Fruit fly (Drosophila melanogaster): Measurements from ENCODE around the gene CG14204.
A peak's percentile ranks its signal among the peaks of the same experiment; 100 is the strongest.

The CG14204 gene

DNA sequence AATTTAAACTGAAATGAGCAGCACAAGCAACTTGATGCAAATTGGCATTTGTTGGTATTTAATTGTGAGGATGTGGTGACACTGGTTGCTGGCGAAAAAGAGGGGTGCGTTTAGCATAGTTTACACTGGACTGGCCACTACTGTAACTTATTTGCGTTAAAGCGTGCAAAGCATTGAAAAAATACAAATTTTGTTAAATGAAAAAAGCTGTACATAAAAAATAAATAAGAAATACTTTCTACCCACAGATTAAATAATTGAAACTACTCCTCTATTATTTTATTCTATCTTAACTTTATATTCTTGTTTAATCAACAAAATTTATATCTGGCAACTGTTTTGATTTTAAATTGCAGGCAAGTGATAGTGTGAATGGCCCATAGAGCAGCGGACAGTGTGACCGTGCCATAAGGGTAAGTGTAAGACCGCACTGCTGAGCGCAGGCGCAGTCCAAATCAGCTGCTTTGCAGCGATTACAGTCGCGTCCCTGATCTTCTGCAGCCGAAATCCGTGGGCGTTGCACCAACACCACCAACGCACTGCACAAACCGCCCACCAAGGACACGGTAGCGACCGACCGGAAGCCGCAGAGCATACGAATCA is 17.6 kb upstream of the CG14204 start, which contains the start of the genes Grip84 and car (continued):
- TF ChIP-seq Awh (GFP tag; IDR thresholded peaks at IDR 0.05) (no peak), CG2202 (tag; optimal IDR thresholded peaks at IDR 0.05) (peak; percentile 8), CG7357 (GFP tag; IDR thresholded peaks at IDR 0.05) (peak; percentile 97), CrebB (tag; optimal IDR thresholded peaks at IDR 0.05) (peak; percentile 11), Kr (GFP tag; optimal IDR thresholded peaks at IDR 0.05) (no peak), Drgx (GFP tag; IDR thresholded peaks at IDR 0.05) (no peak), CG42726 (GFP tag; IDR thresholded peaks at IDR 0.05; ENCODE audit: partially characterized antibody) (no peak), B-H1 (GFP tag; IDR thresholded peaks at IDR 0.05) (no peak), onecut (GFP tag; IDR thresholded peaks at IDR 0.05) (no peak), Abd-B (GFP tag; optimal IDR thresholded peaks at IDR 0.05) (peak; percentile 82), BEAF-32 (GFP tag; optimal IDR thresholded peaks at IDR 0.05) (peak; percentile 44), Camta (GFP tag; optimal IDR thresholded peaks at IDR 0.05) (peak; percentile 61), Deaf1 (tag; optimal IDR thresholded peaks at IDR 0.05) (no peak), CG1647 (GFP tag; optimal IDR thresholded peaks at IDR 0.05) (peak; percentile 21), Bdp1 (GFP tag; optimal IDR thresholded peaks at IDR 0.05) (no peak), CG18476 (GFP tag; optimal IDR thresholded peaks at IDR 0.05) (peak; percentile 55), CG17359 (tag; optimal IDR thresholded peaks at IDR 0.05) (no peak), Mes4 (GFP tag; optimal IDR thresholded peaks at IDR 0.05) (no peak), CG17186 (GFP tag; optimal IDR thresholded peaks at IDR 0.05) (peak; percentile 55), CG11085 (GFP tag; IDR thresholded peaks at IDR 0.05) (peak; percentile 49), trem (tag; optimal IDR thresholded peaks at IDR 0.05) (peak; percentile 60), Hmx (GFP tag; optimal IDR thresholded peaks at IDR 0.05) (peak; percentile 22), CG32532 (GFP tag; IDR thresholded peaks at IDR 0.05) (peak; percentile 93), CG17568 (GFP tag; optimal IDR thresholded peaks at IDR 0.05) (no peak), CG31365 (tag; optimal IDR thresholded peaks at IDR 0.05) (no peak), CG12155 (GFP tag; optimal IDR thresholded peaks at IDR 0.05) (peak; percentile 62), Sry-δ (GFP tag; optimal IDR thresholded peaks at IDR 0.05) (no peak), ham (GFP tag; IDR thresholded peaks at IDR 0.05) (no peak), Sry-β (GFP tag; optimal IDR thresholded peaks at IDR 0.05) (no peak), CG16815 (GFP tag; optimal IDR thresholded peaks at IDR 0.05) (peak; percentile 78), sens (GFP tag) (peak; percentile 91), E2f1 (GFP tag; IDR thresholded peaks at IDR 0.05) (peak; percentile 32; the same call in 1 of the 2 replicates), run (tag; optimal IDR thresholded peaks at IDR 0.05) (peak; percentile 15), CG2116 (GFP tag; optimal IDR thresholded peaks at IDR 0.05) (peak; percentile 52), sug (tag; optimal IDR thresholded peaks at IDR 0.05) (peak; percentile 79), btn (GFP tag; optimal IDR thresholded peaks at IDR 0.05) (no peak), Pdp1 (GFP tag; optimal IDR thresholded peaks at IDR 0.05) (peak in 1 of 2 experiments; percentile 63), CG11695 (GFP tag; IDR thresholded peaks at IDR 0.05) (0 out of 3 replicates have a peak, but pooled peaks have one; percentile 33), sima (GFP tag; optimal IDR thresholded peaks at IDR 0.05) (peak; percentile 21), CG6791 (GFP tag; IDR thresholded peaks at IDR 0.05; ENCODE audit: partially characterized antibody) (no peak), stc (GFP tag; IDR thresholded peaks at IDR 0.05) (no peak), CG1529 (GFP tag; optimal IDR thresholded peaks at IDR 0.05) (no peak), nerfin-2 (GFP tag; IDR thresholded peaks at IDR 0.05; ENCODE audit: partially characterized antibody) (no peak), CG13624 (GFP tag; optimal IDR thresholded peaks at IDR 0.05) (peak; percentile 28), sna (GFP tag; IDR thresholded peaks at IDR 0.05; ENCODE audit: partially characterized antibody) (no peak), CG34422 (GFP tag; IDR thresholded peaks at IDR 0.05) (peak; percentile 43; the same call in 1 of the 3 replicates), D19A (tag; optimal IDR thresholded peaks at IDR 0.05) (peak; percentile 41), Gsc (GFP tag; IDR thresholded peaks at IDR 0.05) (no peak), tap (tag; optimal IDR thresholded peaks at IDR 0.05) (no peak), Vsx1 (GFP tag; optimal IDR thresholded peaks at IDR 0.05) (no peak), Hr39 (optimal IDR thresholded peaks at IDR 0.05) (no peak)
